Worm (Caenorhabditis elegans): ENCODE results near the gene gck-1.

gck-1 gene

ce11 chrV:8966086-8966485 is 18.5 kb downstream of the gck-1 start, which contains the start of gene nhr-219:
nhr-219 (minus strand) TSS chrV:8966186.
- TF ChIP-seq ztf-23 (GFP tag; IDR thresholded peaks at IDR 0.05) = no peak
- no peak for TF ChIP-seq ztf-29 (GFP tag; IDR thresholded peaks at IDR 0.05)

- TF ChIP-seq med-1 (GFP tag; optimal IDR thresholded peaks at IDR 0.05; ENCODE audit: insufficient read depth) (no peak), flt-1 (GFP tag; IDR thresholded peaks at IDR 0.05) (no peak), cog-1 (tag; optimal IDR thresholded peaks at IDR 0.05) (no peak), tab-1 (GFP tag; IDR thresholded peaks at IDR 0.05) (no peak), klf-2 (GFP tag; conservative IDR thresholded peaks at IDR 0.05) (no peak), T22C8.4 (GFP tag; IDR thresholded peaks at IDR 0.05) (no peak), ref-1 (GFP tag; conservative IDR thresholded peaks at IDR 0.05) (no peak), ztf-29 (GFP tag; IDR thresholded peaks at IDR 0.05) (no peak), ztf-23 (GFP tag; IDR thresholded peaks at IDR 0.05) (no peak)
These were observed 24.7 kb downstream of the gck-1 start, which contains the start of gene nhr-195 for ce11 chrV:8972271-8972670. nhr-195 (minus strand) TSS chrV:8972371.

- no peak for TF ChIP-seq klf-2 (GFP tag; conservative IDR thresholded peaks at IDR 0.05)
- no peak for TF ChIP-seq cog-1 (tag; optimal IDR thresholded peaks at IDR 0.05)
- no peak for TF ChIP-seq ztf-23 (GFP tag; IDR thresholded peaks at IDR 0.05)
- no peak for TF ChIP-seq ref-1 (GFP tag; conservative IDR thresholded peaks at IDR 0.05)
- no peak for TF ChIP-seq flt-1 (GFP tag; IDR thresholded peaks at IDR 0.05)
- no peak for TF ChIP-seq ztf-29 (GFP tag; IDR thresholded peaks at IDR 0.05)
- TF ChIP-seq tab-1 (GFP tag; IDR thresholded peaks at IDR 0.05) = no peak
These were observed 27.4 kb downstream of the gck-1 start, which contains the start of gene nhr-143 for ce11 chrV:8974889-8975422. nhr-143 (minus strand) TSS chrV:8974939.

- TF ChIP-seq ref-1 (GFP tag; conservative IDR thresholded peaks at IDR 0.05) = no peak
- TF ChIP-seq T22C8.4 (GFP tag; IDR thresholded peaks at IDR 0.05) = no peak
- TF ChIP-seq tab-1 (GFP tag; IDR thresholded peaks at IDR 0.05) = no peak
- TF ChIP-seq ztf-23 (GFP tag; IDR thresholded peaks at IDR 0.05) = no peak
- no peak for TF ChIP-seq klf-2 (GFP tag; conservative IDR thresholded peaks at IDR 0.05)
- TF ChIP-seq cog-1 (tag; optimal IDR thresholded peaks at IDR 0.05) = no peak
- TF ChIP-seq med-1 (GFP tag; optimal IDR thresholded peaks at IDR 0.05; ENCODE audit: insufficient read depth) = no peak
- TF ChIP-seq ztf-29 (GFP tag; IDR thresholded peaks at IDR 0.05) = no peak
- no peak for TF ChIP-seq flt-1 (GFP tag; IDR thresholded peaks at IDR 0.05)
These were observed 30.3 kb downstream of the gck-1 start for ce11 chrV:8977895-8978294.

- TF ChIP-seq klf-2 (GFP tag; conservative IDR thresholded peaks at IDR 0.05) = no peak
- no peak for TF ChIP-seq tab-1 (GFP tag; IDR thresholded peaks at IDR 0.05)
- no peak for TF ChIP-seq cog-1 (tag; optimal IDR thresholded peaks at IDR 0.05)
- no peak for TF ChIP-seq med-1 (GFP tag; optimal IDR thresholded peaks at IDR 0.05; ENCODE audit: insufficient read depth)
- no peak for TF ChIP-seq ztf-29 (GFP tag; IDR thresholded peaks at IDR 0.05)
- TF ChIP-seq flt-1 (GFP tag; IDR thresholded peaks at IDR 0.05) = no peak
- TF ChIP-seq ref-1 (GFP tag; conservative IDR thresholded peaks at IDR 0.05) = no peak
- no peak for TF ChIP-seq ztf-23 (GFP tag; IDR thresholded peaks at IDR 0.05)
- TF ChIP-seq T22C8.4 (GFP tag; IDR thresholded peaks at IDR 0.05) = no peak
These were observed 33.2 kb downstream of the gck-1 start, which contains the start of gene str-84 for ce11 chrV:8980845-8981244. str-84 (minus strand) TSS chrV:8980945.

- TF ChIP-seq ztf-23 (GFP tag; IDR thresholded peaks at IDR 0.05) = no peak
- no peak for TF ChIP-seq cog-1 (tag; optimal IDR thresholded peaks at IDR 0.05)
- no peak for TF ChIP-seq ref-1 (GFP tag; conservative IDR thresholded peaks at IDR 0.05)
- TF ChIP-seq klf-2 (GFP tag; conservative IDR thresholded peaks at IDR 0.05) = no peak
- no peak for TF ChIP-seq T22C8.4 (GFP tag; IDR thresholded peaks at IDR 0.05)
- no peak for TF ChIP-seq tab-1 (GFP tag; IDR thresholded peaks at IDR 0.05)
- no peak for TF ChIP-seq med-1 (GFP tag; optimal IDR thresholded peaks at IDR 0.05; ENCODE audit: insufficient read depth)
- no peak for TF ChIP-seq ztf-29 (GFP tag; IDR thresholded peaks at IDR 0.05)
- TF ChIP-seq flt-1 (GFP tag; IDR thresholded peaks at IDR 0.05) = no peak
These were observed 36.0 kb downstream of the gck-1 start, which contains the start of gene str-86 for ce11 chrV:8983604-8984003. str-86 (minus strand) TSS chrV:8983704.

- TF ChIP-seq T22C8.4 (GFP tag; IDR thresholded peaks at IDR 0.05) (no peak), cog-1 (tag; optimal IDR thresholded peaks at IDR 0.05) (no peak), ztf-23 (GFP tag; IDR thresholded peaks at IDR 0.05) (no peak), ref-1 (GFP tag; conservative IDR thresholded peaks at IDR 0.05) (no peak), med-1 (GFP tag; optimal IDR thresholded peaks at IDR 0.05; ENCODE audit: insufficient read depth) (no peak), ztf-29 (GFP tag; IDR thresholded peaks at IDR 0.05) (no peak), klf-2 (GFP tag; conservative IDR thresholded peaks at IDR 0.05) (no peak), flt-1 (GFP tag; IDR thresholded peaks at IDR 0.05) (no peak), tab-1 (GFP tag; IDR thresholded peaks at IDR 0.05) (no peak)
These were observed 37.2 kb downstream of the gck-1 start for ce11 chrV:8984783-8985182.

ce11 chrV:8985740-8986139 is 38.1 kb downstream of the gck-1 start, which contains the start of gene str-85:
str-85 (minus strand) TSS chrV:8985840.
- TF ChIP-seq ref-1 (GFP tag; conservative IDR thresholded peaks at IDR 0.05) (no peak), ztf-23 (GFP tag; IDR thresholded peaks at IDR 0.05) (no peak), flt-1 (GFP tag; IDR thresholded peaks at IDR 0.05) (no peak), med-1 (GFP tag; optimal IDR thresholded peaks at IDR 0.05; ENCODE audit: insufficient read depth) (no peak), T22C8.4 (GFP tag; IDR thresholded peaks at IDR 0.05) (no peak), tab-1 (GFP tag; IDR thresholded peaks at IDR 0.05) (no peak), klf-2 (GFP tag; conservative IDR thresholded peaks at IDR 0.05) (no peak), cog-1 (tag; optimal IDR thresholded peaks at IDR 0.05) (no peak), ztf-29 (GFP tag; IDR thresholded peaks at IDR 0.05) (no peak)

ce11 chrV:8988104-8988503 is 40.5 kb downstream of the gck-1 start, which contains the start of gene str-87:
str-87 (minus strand) TSS chrV:8988204.
- no peak for TF ChIP-seq tab-1 (GFP tag; IDR thresholded peaks at IDR 0.05)
- no peak for TF ChIP-seq ztf-23 (GFP tag; IDR thresholded peaks at IDR 0.05)
- TF ChIP-seq T22C8.4 (GFP tag; IDR thresholded peaks at IDR 0.05) = no peak
- no peak for TF ChIP-seq cog-1 (tag; optimal IDR thresholded peaks at IDR 0.05)
- TF ChIP-seq flt-1 (GFP tag; IDR thresholded peaks at IDR 0.05) = no peak
- TF ChIP-seq ref-1 (GFP tag; conservative IDR thresholded peaks at IDR 0.05) = no peak
- TF ChIP-seq med-1 (GFP tag; optimal IDR thresholded peaks at IDR 0.05; ENCODE audit: insufficient read depth) = no peak
- TF ChIP-seq klf-2 (GFP tag; conservative IDR thresholded peaks at IDR 0.05) = no peak
- no peak for TF ChIP-seq ztf-29 (GFP tag; IDR thresholded peaks at IDR 0.05)
